Fruit fly (Drosophila melanogaster) whole organism, embryonic: Measurements from ENCODE around the gene CG9150.
A peak's percentile ranks its signal among the peaks of the same experiment; 100 is the strongest.

Experiments
- Ada2b ChIP-seq: fragments of 200-800 bp; sonication (Bioruptor generic); IDR thresholded peaks from 2 replicates; pipeline ENCODE4 v1.3.6; 2022; ENCODE audit warnings: missing biosample characterization, missing genetic modification characterization
- Atf3 ChIP-seq: fragments of 200-800 bp; sonication (Bioruptor generic); optimal IDR thresholded peaks from 3 replicates; lab custom pipeline; 2016; ENCODE audit warnings: missing biosample characterization, missing genetic modification characterization
- BEAF-32 ChIP-seq: fragments of 200-800 bp; sonication (Bioruptor generic); optimal IDR thresholded peaks from 3 replicates; lab custom pipeline; 2017; ENCODE audit warnings: missing biosample characterization, missing genetic modification characterization, mild to moderate bottlenecking, moderate library complexity, missing genetic modification reagents
- Blimp-1 ChIP-seq: fragments of 200-800 bp; sonication (Bioruptor generic); optimal IDR thresholded peaks from 3 replicates; lab custom pipeline; 2018; ENCODE audit warnings: missing biosample characterization, missing genetic modification characterization, mild to moderate bottlenecking, moderate library complexity, missing genetic modification reagents
- CG10543 ChIP-seq: fragments of 200-800 bp; sonication (Bioruptor generic); optimal IDR thresholded peaks from 3 replicates; lab custom pipeline; 2017; ENCODE audit warnings: missing biosample characterization, mild to moderate bottlenecking, missing genetic modification characterization, moderate library complexity
- CG13894 ChIP-seq: fragments of 200-800 bp; sonication (Bioruptor generic); optimal IDR thresholded peaks from 3 replicates; lab custom pipeline; 2018; ENCODE audit warnings: missing biosample characterization, mild to moderate bottlenecking, missing genetic modification characterization, moderate library complexity
- CG14667 ChIP-seq: fragments of 200-800 bp; sonication (Bioruptor generic); IDR thresholded peaks from 2 replicates; pipeline ENCODE4 v1.3.6; 2022; ENCODE audit warnings: missing biosample characterization, missing genetic modification characterization
- CG18599 ChIP-seq: fragments of 200-800 bp; sonication (Bioruptor generic); optimal IDR thresholded peaks from 3 replicates; lab custom pipeline; 2017; ENCODE audit warnings: missing biosample characterization, missing genetic modification characterization, mild to moderate bottlenecking, moderate library complexity, missing genetic modification reagents
- CG2199 ChIP-seq: fragments of 200-800 bp; sonication (Bioruptor generic); IDR thresholded peaks from 3 replicates; pipeline ENCODE4 v1.3.6; 2022; ENCODE audit warnings: missing biosample characterization, missing genetic modification characterization
- CG42726 ChIP-seq: fragments of 200-800 bp; sonication (Bioruptor generic); IDR thresholded peaks from 2 replicates; pipeline ENCODE4 v1.3.6; 2022; ENCODE audit warnings: missing biosample characterization, missing genetic modification characterization; ENCODE audit not compliant: partially characterized antibody
- CG4328 ChIP-seq: fragments of 200-800 bp; sonication (Bioruptor generic); optimal IDR thresholded peaks from 3 replicates; lab custom pipeline; 2017; ENCODE audit warnings: missing biosample characterization, missing genetic modification reagents, missing genetic modification characterization
- CG43689 ChIP-seq: fragments of 200-800 bp; sonication (Bioruptor generic); IDR thresholded peaks from 2 replicates; pipeline ENCODE4 v1.3.6; 2022; ENCODE audit warnings: missing biosample characterization, missing genetic modification characterization
- CG6254 ChIP-seq: fragments of 200-800 bp; sonication (Bioruptor generic); optimal IDR thresholded peaks from 3 replicates; lab custom pipeline; 2017; ENCODE audit warnings: mild to moderate bottlenecking, missing biosample characterization, missing genetic modification reagents, missing genetic modification characterization
- CG6813 ChIP-seq: fragments of 200-800 bp; sonication (Bioruptor generic); optimal IDR thresholded peaks from 2 replicates; lab custom pipeline; 2017; ENCODE audit warnings: missing biosample characterization, missing genetic modification characterization, mild to moderate bottlenecking, moderate library complexity, missing genetic modification reagents
- CG7745 ChIP-seq: fragments of 200-800 bp; sonication (Bioruptor generic); optimal IDR thresholded peaks from 2 replicates; lab custom pipeline; 2018; ENCODE audit warnings: missing biosample characterization, mild to moderate bottlenecking, missing genetic modification characterization, moderate library complexity
- Deaf1 ChIP-seq: fragments of 200-800 bp; optimal IDR thresholded peaks from 3 replicates; lab custom pipeline; 2019; ENCODE audit warnings: missing biosample characterization, mild to moderate bottlenecking, missing genetic modification characterization, moderate library complexity
- Dll ChIP-seq: fragments of 200-800 bp; sonication (Bioruptor generic); IDR thresholded peaks from 4 replicates; pipeline ENCODE4 v1.3.6; 2022; ENCODE audit warnings: missing biosample characterization, missing genetic modification characterization; ENCODE audit not compliant: partially characterized antibody
- Hr3 ChIP-seq: fragments of 200-800 bp; sonication (Bioruptor generic); optimal IDR thresholded peaks from 3 replicates; lab custom pipeline; 2016; ENCODE audit warnings: missing biosample characterization, missing genetic modification characterization
- Hr51 ChIP-seq, 2 experiments: fragments of 200-800 bp; sonication (Bioruptor generic); optimal IDR thresholded peaks; 2 replicates in 1 of 2; 3 replicates in 1 of 2; lab custom pipeline; 2016 to 2018; ENCODE audit warnings: missing biosample characterization in 2 of 2, missing genetic modification characterization in 2 of 2, mild to moderate bottlenecking in 1 of 2, moderate library complexity in 1 of 2
- Hr78 ChIP-seq, 2 experiments: fragments of 200-800 bp in 1 of 2; fragments of >200 bp in 1 of 2; sonication (Bioruptor generic) in 1 of 2; optimal IDR thresholded peaks; 2 replicates each; lab custom pipeline; 2017 to 2019; ENCODE audit warnings: missing biosample characterization in 2 of 2, missing genetic modification characterization in 2 of 2, mild to moderate bottlenecking in 1 of 2, moderate library complexity in 1 of 2
- Jarid2 ChIP-seq: fragments of 200-800 bp; sonication (Bioruptor generic); optimal IDR thresholded peaks from 3 replicates; lab custom pipeline; 2017; ENCODE audit warnings: mild to moderate bottlenecking, missing biosample characterization, missing genetic modification reagents, missing genetic modification characterization
- Lhr ChIP-seq: fragments of 200-800 bp; sonication (Bioruptor generic); optimal IDR thresholded peaks from 3 replicates; lab custom pipeline; 2017; ENCODE audit warnings: mild to moderate bottlenecking, missing biosample characterization, missing genetic modification reagents, missing genetic modification characterization
- Nf-YC ChIP-seq: fragments of 200-800 bp; optimal IDR thresholded peaks from 3 replicates; lab custom pipeline; 2019; ENCODE audit warnings: missing biosample characterization, mild to moderate bottlenecking, missing genetic modification characterization, moderate library complexity
- Opbp ChIP-seq: fragments of 200-800 bp; sonication (Bioruptor generic); IDR thresholded peaks from 3 replicates; pipeline ENCODE4 v1.3.6; 2022; ENCODE audit warnings: missing biosample characterization, missing genetic modification characterization; ENCODE audit not compliant: partially characterized antibody
- abd-A ChIP-seq: fragments of 200-800 bp; sonication (Bioruptor generic); optimal IDR thresholded peaks from 3 replicates; lab custom pipeline; 2019; ENCODE audit warnings: missing biosample characterization, mild to moderate bottlenecking, missing genetic modification characterization, moderate library complexity
- ato ChIP-seq: fragments of 200-800 bp; sonication (Bioruptor generic); IDR thresholded peaks from 2 replicates; pipeline ENCODE4 v1.3.6; 2022; ENCODE audit warnings: missing biosample characterization, missing genetic modification characterization; ENCODE audit not compliant: partially characterized antibody
- bbx ChIP-seq: fragments of 200-800 bp; sonication (Bioruptor generic); IDR thresholded peaks from 2 replicates; pipeline ENCODE4 v1.3.6; 2022; ENCODE audit warnings: missing biosample characterization, missing genetic modification characterization; ENCODE audit not compliant: partially characterized antibody
- br ChIP-seq: fragments of >200 bp; optimal IDR thresholded peaks from 2 replicates; lab custom pipeline; 2017
- cg ChIP-seq: fragments of 200-800 bp; sonication (Bioruptor generic); optimal IDR thresholded peaks from 3 replicates; lab custom pipeline; 2019; ENCODE audit warnings: missing biosample characterization, mild to moderate bottlenecking, missing genetic modification characterization, moderate library complexity
- chm ChIP-seq: fragments of 200-800 bp; sonication (Bioruptor generic); IDR thresholded peaks from 2 replicates; pipeline ENCODE4 v1.3.6; 2022; ENCODE audit warnings: missing biosample characterization, missing genetic modification characterization
- ci ChIP-seq: fragments of 200-800 bp; sonication (Bioruptor generic); IDR thresholded peaks from 3 replicates; pipeline ENCODE4 v1.3.6; 2022; ENCODE audit warnings: missing biosample characterization, missing genetic modification characterization
- crol ChIP-seq: fragments of 200-800 bp; sonication (Bioruptor generic); IDR thresholded peaks from 2 replicates; pipeline ENCODE4 v1.3.6; 2022; ENCODE audit warnings: missing biosample characterization, missing genetic modification characterization
- fd64A ChIP-seq: fragments of 200-800 bp; sonication (Bioruptor generic); optimal IDR thresholded peaks from 3 replicates; lab custom pipeline; 2018; ENCODE audit warnings: missing biosample characterization, mild to moderate bottlenecking, missing genetic modification characterization
- gsb-n ChIP-seq: fragments of 200-800 bp; sonication (Bioruptor generic); optimal IDR thresholded peaks from 3 replicates; lab custom pipeline; 2018; ENCODE audit warnings: missing biosample characterization, mild to moderate bottlenecking, missing genetic modification characterization
- insv ChIP-seq, 2 experiments: fragments of 200-800 bp; sonication (Bioruptor generic); optimal IDR thresholded peaks; 3 replicates each; lab custom pipeline; 2016 to 2018; ENCODE audit warnings: missing biosample characterization in 2 of 2, missing genetic modification characterization in 2 of 2
- kni ChIP-seq: fragments of 200-800 bp; sonication (Bioruptor generic); optimal IDR thresholded peaks from 3 replicates; lab custom pipeline; 2017; ENCODE audit warnings: mild to moderate bottlenecking, missing biosample characterization, missing genetic modification reagents, missing genetic modification characterization
- nerfin-1 ChIP-seq: fragments of 200-800 bp; sonication (Bioruptor generic); optimal IDR thresholded peaks from 3 replicates; lab custom pipeline; 2019; ENCODE audit warnings: missing biosample characterization, mild to moderate bottlenecking, missing genetic modification characterization, moderate library complexity
- nom ChIP-seq: fragments of 200-800 bp; sonication (Bioruptor generic); optimal IDR thresholded peaks from 2 replicates; lab custom pipeline; 2017; ENCODE audit warnings: missing biosample characterization, missing genetic modification characterization, mild to moderate bottlenecking, moderate library complexity, missing genetic modification reagents
- oc ChIP-seq: fragments of 200-800 bp; sonication (Bioruptor generic); optimal IDR thresholded peaks from 2 replicates; lab custom pipeline; 2018; ENCODE audit warnings: missing biosample characterization, mild to moderate bottlenecking, missing genetic modification characterization, moderate library complexity
- pros ChIP-seq: fragments of 200-800 bp; sonication (Bioruptor generic); optimal IDR thresholded peaks from 3 replicates; lab custom pipeline; 2019; ENCODE audit warnings: missing biosample characterization, mild to moderate bottlenecking, missing genetic modification characterization, moderate library complexity
- sd ChIP-seq: fragments of 200-800 bp; sonication (Bioruptor generic); optimal IDR thresholded peaks from 3 replicates; lab custom pipeline; 2018; ENCODE audit warnings: missing biosample characterization, mild to moderate bottlenecking, missing genetic modification characterization, moderate library complexity
- sr ChIP-seq: fragments of 200-800 bp; sonication (Bioruptor generic); IDR thresholded peaks from 3 replicates; pipeline ENCODE4 v1.3.6; 2022; ENCODE audit warnings: missing biosample characterization, missing genetic modification characterization
- stwl ChIP-seq: fragments of 200-800 bp; sonication (Bioruptor generic); optimal IDR thresholded peaks from 3 replicates; lab custom pipeline; 2018; ENCODE audit warnings: missing biosample characterization, mild to moderate bottlenecking, missing genetic modification characterization, moderate library complexity
- ttk ChIP-seq: fragments of 200-800 bp; sonication (Bioruptor generic); IDR thresholded peaks from 2 replicates; pipeline ENCODE4 v2.1.2; 2022; ENCODE audit warnings: missing biosample characterization, missing genetic modification characterization
- vvl ChIP-seq: fragments of 200-800 bp; sonication (Bioruptor generic); IDR thresholded peaks from 2 replicates; pipeline ENCODE4 v1.3.6; 2022; ENCODE audit warnings: missing biosample characterization, missing genetic modification characterization
- z ChIP-seq: fragments of 200-800 bp; sonication (Bioruptor generic); IDR thresholded peaks from 3 replicates; pipeline ENCODE4 v1.3.6; 2022; ENCODE audit warnings: missing biosample characterization, missing genetic modification characterization

Gene CG9150

DNA sequence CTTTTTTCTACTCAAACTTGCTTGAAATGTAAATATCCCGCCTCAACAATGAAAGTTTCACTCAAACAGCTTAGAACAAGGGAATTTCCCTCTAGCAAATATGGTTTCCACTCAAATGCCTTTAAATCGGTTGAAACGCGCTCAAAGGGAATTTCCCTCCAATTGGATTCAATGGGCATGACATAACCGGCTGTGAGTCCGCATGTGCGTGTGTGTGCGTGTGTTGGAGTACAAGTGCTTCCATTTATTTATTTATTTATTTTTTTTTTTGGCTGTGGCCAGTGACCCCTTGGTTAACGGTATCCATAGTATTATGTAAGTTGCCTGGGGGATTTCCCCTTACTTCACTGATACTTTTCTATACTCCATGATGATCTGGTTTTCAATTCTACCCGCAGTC, 7.7 kb upstream of the CG9150 start (continued):
- peak in 1 of 2 experiments; percentile 90 for TF ChIP-seq insv (GFP tag; optimal IDR thresholded peaks at IDR 0.05; lab: Kevin White, UChicago)
- 0 out of 2 replicates have a peak, but pooled peaks have one; percentile 25 for TF ChIP-seq vvl (GFP tag; lab: Robert Waterston, UW)
- TF ChIP-seq br (lab: Kevin White, UChicago): no peak
- peak; percentile 71 for TF ChIP-seq cg (GFP tag; lab: Kevin White, UChicago)
- TF ChIP-seq stwl (tag; lab: Kevin White, UChicago): peak; percentile 14
- peak; percentile 15; the same call in 1 of the 2 replicates for TF ChIP-seq ato (GFP tag; lab: Robert Waterston, UW)

DNA sequence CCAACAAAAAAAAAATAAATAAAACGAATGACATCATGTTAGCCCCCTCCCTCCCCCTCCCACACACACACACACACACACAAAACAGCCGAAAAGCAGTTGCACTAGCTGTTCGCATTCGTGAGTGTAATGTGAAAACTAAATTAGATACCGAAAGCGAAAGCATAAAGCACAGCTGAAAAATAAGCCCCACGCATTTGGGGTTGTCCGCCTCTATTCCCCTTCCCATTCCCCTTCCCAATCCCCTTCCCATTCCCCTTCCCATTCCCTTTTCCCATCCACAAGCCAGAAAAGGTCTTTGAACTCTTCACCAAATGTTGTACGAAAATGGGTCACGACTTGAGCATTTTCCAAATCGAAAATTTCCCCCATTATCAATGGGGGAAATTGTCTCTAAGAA, 7.0 kb upstream of the CG9150 start:
- peak; percentile 94 for TF ChIP-seq abd-A (tag; lab: Kevin White, UChicago)
- peak; percentile 6 for TF ChIP-seq sd (tag; lab: Kevin White, UChicago)
- no peak for TF ChIP-seq nom (GFP tag; lab: Kevin White, UChicago)
- TF ChIP-seq CG14667 (GFP tag; lab: Robert Waterston, UW): no peak
- TF ChIP-seq oc: peak; percentile 63
- peak; percentile 70; the same call in 1 of the 2 replicates for TF ChIP-seq ttk (GFP tag; lab: Robert Waterston, UW)
- TF ChIP-seq Hr3 (GFP tag; lab: Kevin White, UChicago): peak; percentile 43
- TF ChIP-seq Dll (GFP tag; lab: Robert Waterston, UW): 0 out of 4 replicates have a peak, but pooled peaks have one; percentile 13
- TF ChIP-seq bbx: 0 out of 2 replicates have a peak, but pooled peaks have one; percentile 29
- TF ChIP-seq Ada2b (GFP tag; lab: Robert Waterston, UW): no peak
- peak; percentile 28 for TF ChIP-seq CG18599 (GFP tag; lab: Kevin White, UChicago)
- peak; percentile 55 for TF ChIP-seq CG13894 (tag; lab: Kevin White, UChicago)
- TF ChIP-seq crol: peak; percentile 98
- no peak for TF ChIP-seq Lhr (GFP tag; lab: Kevin White, UChicago)
- no peak for TF ChIP-seq BEAF-32 (GFP tag; lab: Kevin White, UChicago)
- no peak for TF ChIP-seq CG43689 (GFP tag; lab: Robert Waterston, UW)
- peak; percentile 9 for TF ChIP-seq CG6813 (GFP tag; lab: Kevin White, UChicago)
- no peak for TF ChIP-seq CG4328 (GFP tag; lab: Kevin White, UChicago)
- no peak for TF ChIP-seq gsb-n
- TF ChIP-seq Opbp (GFP tag; lab: Robert Waterston, UW): peak; percentile 43; the same call in 1 of the 3 replicates
- TF ChIP-seq CG6254 (GFP tag; lab: Kevin White, UChicago): peak; percentile 33
- peak; percentile 72 for TF ChIP-seq cg (GFP tag; lab: Kevin White, UChicago)
- TF ChIP-seq Hr51 (GFP tag; optimal IDR thresholded peaks at IDR 0.05; lab: Kevin White, UChicago): no peak
- peak; percentile 95 for TF ChIP-seq CG7745
- TF ChIP-seq nerfin-1 (tag; lab: Kevin White, UChicago): peak; percentile 34
- TF ChIP-seq Atf3 (GFP tag; lab: Kevin White, UChicago): peak; percentile 0
- TF ChIP-seq Blimp-1 (GFP tag; lab: Kevin White, UChicago): peak; percentile 98
- TF ChIP-seq ci (GFP tag; lab: Robert Waterston, UW): 0 out of 3 replicates have a peak, but pooled peaks have one; percentile 59
- TF ChIP-seq Deaf1 (tag; lab: Kevin White, UChicago): peak; percentile 48
- TF ChIP-seq Nf-YC (tag; lab: Kevin White, UChicago): no peak
- peak; percentile 54; the same call in 1 of the 2 replicates for TF ChIP-seq CG42726
- peak; percentile 94 for TF ChIP-seq z (GFP tag; lab: Robert Waterston, UW)
- peak; percentile 90 for TF ChIP-seq pros
- TF ChIP-seq CG10543 (GFP tag; lab: Kevin White, UChicago): peak; percentile 41
- no peak for TF ChIP-seq Jarid2
- TF ChIP-seq CG2199 (GFP tag; lab: Robert Waterston, UW): peak; percentile 31; the same call in 1 of the 3 replicates
- TF ChIP-seq chm (GFP tag; lab: Robert Waterston, UW): peak; percentile 57; the same call in 1 of the 2 replicates
- TF ChIP-seq kni (GFP tag; lab: Kevin White, UChicago): peak; percentile 95
- peak in 1 of 2 experiments; percentile 19 for TF ChIP-seq Hr78 (GFP tag; optimal IDR thresholded peaks at IDR 0.05; lab: Kevin White, UChicago)
- peak; percentile 66; the same call in 2 of the 3 replicates for TF ChIP-seq sr (GFP tag; lab: Robert Waterston, UW)
- peak; percentile 2 for TF ChIP-seq fd64A (GFP tag; lab: Kevin White, UChicago)
